Worm (Caenorhabditis elegans): ENCODE results near the gene sao-1.

DNA sequence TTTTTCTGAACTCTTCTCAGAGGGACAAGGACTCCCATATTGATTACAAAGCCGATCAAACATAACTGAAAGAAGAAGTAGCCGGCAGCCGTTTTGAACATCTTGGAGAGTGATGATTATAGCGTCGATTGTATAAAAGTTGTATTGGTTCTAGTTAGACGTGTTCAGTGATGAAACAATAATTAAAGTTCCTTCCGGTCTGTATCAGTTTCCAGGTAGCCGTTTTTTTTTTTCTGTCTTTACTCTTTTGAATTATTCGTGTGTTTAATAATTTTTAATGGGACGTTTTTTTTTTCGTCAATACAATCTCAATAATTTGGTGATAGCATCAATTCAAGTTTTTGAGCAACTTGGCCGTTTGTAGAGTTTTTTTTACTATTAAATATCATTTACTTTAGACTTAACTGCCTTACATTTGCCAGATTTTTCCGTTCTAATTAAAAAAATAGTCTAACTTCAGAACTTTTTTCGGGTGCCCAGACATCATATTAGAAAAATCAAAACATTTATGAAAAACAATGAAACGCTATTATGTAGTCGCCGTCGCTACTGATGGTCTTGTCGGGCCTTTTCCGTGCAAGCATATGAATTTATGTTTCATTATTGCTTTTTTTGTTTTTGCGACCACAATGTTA is 17.2 kb upstream of the sao-1 start, which contains the start of the genes srx-10 and clec-226:
- TF ChIP-seq him-1 (tag; optimal IDR thresholded peaks at IDR 0.05): no peak
- TF ChIP-seq dao-5 (tag; optimal IDR thresholded peaks at IDR 0.05): no peak
- no peak for TF ChIP-seq W03F9.2 (tag; optimal IDR thresholded peaks at IDR 0.05)
